Worm (Caenorhabditis elegans) whole organism, L4 larva: Measurements from ENCODE around the gene F58A6.1.

Experiments
- aly-2 ChIP-seq: sonication (generic microtip); optimal IDR thresholded peaks from 2 replicates; lab custom pipeline; 2018; ENCODE audit warnings: missing biosample characterization, missing genetic modification characterization
- dve-1 ChIP-seq: sonication (generic microtip); optimal IDR thresholded peaks from 2 replicates; lab custom pipeline; 2017; ENCODE audit warnings: antibody characterized with exemption, mild to moderate bottlenecking, missing genetic modification characterization, missing compliant biosample characterization; ENCODE audit not compliant: insufficient read depth
- nhr-237 ChIP-seq: sonication (generic microtip); optimal IDR thresholded peaks from 2 replicates; lab custom pipeline; 2017; ENCODE audit warnings: missing biosample characterization, missing genetic modification characterization
- nhr-41 ChIP-seq: fragments of 200-800 bp; sonication (Bioruptor generic); IDR thresholded peaks from 2 replicates; pipeline ENCODE4 v1.3.6; 2022; ENCODE audit warnings: missing genetic modification reagents, missing genetic modification characterization, missing compliant biosample characterization
- unc-130 ChIP-seq: sonication (generic microtip); optimal IDR thresholded peaks from 2 replicates; lab custom pipeline; 2016; ENCODE audit warnings: missing genetic modification reagents, missing genetic modification characterization, missing compliant biosample characterization
- unc-62 ChIP-seq, 3 experiments: fragments of 150-350 bp in 1 of 3; sonication (generic microtip); optimal IDR thresholded peaks in 2 of 3; peaks in 1 of 3; 1 replicate in 1 of 3; 2 replicates in 2 of 3; lab custom pipeline; 2014 to 2017; ENCODE audit warnings: missing biosample characterization in 3 of 3, missing genetic modification characterization in 3 of 3, missing genetic modification reagents in 3 of 3, missing genotype in 1 of 3

DNA sequence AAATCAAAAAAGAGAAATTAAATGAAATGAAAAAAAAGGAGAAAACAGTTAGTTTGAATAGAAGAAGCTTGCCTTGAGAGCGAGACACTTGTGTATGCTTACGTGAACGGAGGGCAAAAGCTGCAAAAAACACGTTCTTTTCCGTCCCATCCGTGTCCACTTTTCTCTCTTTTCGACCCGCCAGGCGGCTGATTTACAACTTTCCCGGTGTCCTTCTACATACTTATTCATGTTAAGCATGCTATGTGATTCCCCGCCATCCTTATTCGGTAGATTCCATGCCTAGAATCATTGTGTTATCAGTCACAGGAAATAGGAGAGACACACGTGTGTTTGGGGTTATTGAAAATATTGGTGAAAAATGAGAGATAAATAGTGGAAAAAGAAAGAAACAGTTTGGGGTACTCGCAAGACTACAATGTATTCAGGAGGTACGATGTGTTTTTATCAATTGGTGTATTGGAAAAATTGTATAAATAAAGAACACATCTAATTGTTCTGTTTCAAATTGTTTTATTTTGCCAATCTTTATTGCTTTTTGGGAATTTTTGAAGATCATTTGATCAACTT is 689 bp upstream of the F58A6.1 start, which contains the start of gene nas-29:
- no peak for TF ChIP-seq nhr-237 (tag; lab: Kevin White, UChicago)
- peak; percentile 86 for TF ChIP-seq dve-1 (tag; lab: Kevin White, UChicago)
- no peak for TF ChIP-seq nhr-41
- TF ChIP-seq aly-2 (tag; lab: Kevin White, UChicago): no peak
- TF ChIP-seq unc-130 (GFP tag; lab: Kevin White, UChicago): no peak
- no peak for TF ChIP-seq unc-62 (GFP tag; optimal IDR thresholded peaks at IDR 0.05 in 1 of 2; lab: Kevin White, UChicago)
- no peak for TF ChIP-seq unc-62 (tag; optimal IDR thresholded peaks at IDR 0.05; lab: Kevin White, UChicago)
